Fruit fly (Drosophila melanogaster) whole organism, embryonic: ENCODE results near the gene abs.

Source experiments
- CG10366 ChIP-seq: fragments of 200-800 bp; sonication (Bioruptor generic); IDR thresholded peaks from 2 replicates; pipeline ENCODE4 v1.3.6; 2022; ENCODE audit warnings: missing biosample characterization, missing genetic modification characterization
- CG12155 ChIP-seq: fragments of 200-800 bp; sonication (Bioruptor generic); optimal IDR thresholded peaks from 3 replicates; lab custom pipeline; 2016; ENCODE audit warnings: missing biosample characterization, missing genetic modification characterization
- CG12236 ChIP-seq: fragments of 200-800 bp; sonication (Bioruptor generic); optimal IDR thresholded peaks from 2 replicates; lab custom pipeline; 2016; ENCODE audit warnings: missing biosample characterization, missing genetic modification characterization
- CG12769 ChIP-seq: fragments of 200-800 bp; sonication (Bioruptor generic); optimal IDR thresholded peaks from 2 replicates; lab custom pipeline; 2019; ENCODE audit warnings: missing biosample characterization, mild to moderate bottlenecking, missing genetic modification characterization, moderate library complexity
- CG13287 ChIP-seq: fragments of 200-800 bp; sonication (Bioruptor generic); IDR thresholded peaks from 2 replicates; pipeline ENCODE4 v1.3.6; 2022; ENCODE audit warnings: missing biosample characterization, missing genetic modification characterization; ENCODE audit not compliant: partially characterized antibody
- CG14014 ChIP-seq: fragments of 200-800 bp; sonication (Bioruptor generic); IDR thresholded peaks from 2 replicates; pipeline ENCODE4 v1.3.6; 2022; ENCODE audit warnings: missing biosample characterization, missing genetic modification characterization
- CG15514 ChIP-seq: fragments of 200-800 bp; sonication (Bioruptor generic); optimal IDR thresholded peaks from 3 replicates; lab custom pipeline; 2017; ENCODE audit warnings: missing biosample characterization, missing genetic modification characterization, mild to moderate bottlenecking, moderate library complexity, missing genetic modification reagents
- CG15601 ChIP-seq: fragments of 200-800 bp; sonication (Bioruptor generic); optimal IDR thresholded peaks from 3 replicates; lab custom pipeline; 2019; ENCODE audit warnings: missing biosample characterization, mild to moderate bottlenecking, missing genetic modification characterization, moderate library complexity
- CG16779 ChIP-seq: fragments of 200-800 bp; sonication (Bioruptor generic); IDR thresholded peaks from 2 replicates; pipeline ENCODE4 v1.3.6; 2022; ENCODE audit warnings: missing biosample characterization, missing genetic modification characterization
- CG17186 ChIP-seq: fragments of 200-800 bp; sonication (Bioruptor generic); optimal IDR thresholded peaks from 3 replicates; lab custom pipeline; 2017; ENCODE audit warnings: missing biosample characterization, missing genetic modification reagents, missing genetic modification characterization
- CG17328 ChIP-seq: fragments of 200-800 bp; sonication (Bioruptor generic); IDR thresholded peaks from 2 replicates; pipeline ENCODE4 v1.3.6; 2022; ENCODE audit warnings: missing biosample characterization, missing genetic modification characterization
- CG2199 ChIP-seq: fragments of 200-800 bp; sonication (Bioruptor generic); IDR thresholded peaks from 3 replicates; pipeline ENCODE4 v1.3.6; 2022; ENCODE audit warnings: missing biosample characterization, missing genetic modification characterization
- CG3163 ChIP-seq: fragments of 200-800 bp; sonication (Bioruptor generic); optimal IDR thresholded peaks from 3 replicates; lab custom pipeline; 2016; ENCODE audit warnings: missing biosample characterization, missing genetic modification characterization
- CG34224 ChIP-seq: fragments of 200-800 bp; sonication (Bioruptor generic); IDR thresholded peaks from 3 replicates; pipeline ENCODE4 v1.3.6; 2022; ENCODE audit warnings: missing biosample characterization, missing genetic modification characterization; ENCODE audit not compliant: partially characterized antibody
- CG4328 ChIP-seq: fragments of 200-800 bp; sonication (Bioruptor generic); optimal IDR thresholded peaks from 3 replicates; lab custom pipeline; 2017; ENCODE audit warnings: missing biosample characterization, missing genetic modification reagents, missing genetic modification characterization
- CG43689 ChIP-seq: fragments of 200-800 bp; sonication (Bioruptor generic); IDR thresholded peaks from 2 replicates; pipeline ENCODE4 v1.3.6; 2022; ENCODE audit warnings: missing biosample characterization, missing genetic modification characterization
- CG4820 ChIP-seq: fragments of 200-800 bp; sonication (Bioruptor generic); optimal IDR thresholded peaks from 3 replicates; lab custom pipeline; 2016; ENCODE audit warnings: missing biosample characterization, missing genetic modification characterization
- CG4854 ChIP-seq: fragments of 200-800 bp; sonication (Bioruptor generic); optimal IDR thresholded peaks from 2 replicates; lab custom pipeline; 2016; ENCODE audit warnings: missing biosample characterization, missing genetic modification characterization, inconsistent platforms
- CG5953 ChIP-seq: fragments of 200-800 bp; sonication (Bioruptor generic); IDR thresholded peaks from 2 replicates; pipeline ENCODE4 v1.3.6; 2022; ENCODE audit warnings: missing biosample characterization, missing genetic modification characterization
- CG6765 ChIP-seq: fragments of 200-800 bp; sonication (Bioruptor generic); optimal IDR thresholded peaks from 3 replicates; lab custom pipeline; 2017; ENCODE audit warnings: missing biosample characterization, mild to moderate bottlenecking, missing genetic modification characterization
- CG6791 ChIP-seq: fragments of 200-800 bp; sonication (Bioruptor generic); IDR thresholded peaks from 3 replicates; pipeline ENCODE4 v1.3.6; 2022; ENCODE audit warnings: missing biosample characterization, missing genetic modification characterization; ENCODE audit not compliant: partially characterized antibody
- CG7963 ChIP-seq: fragments of 200-800 bp; sonication (Bioruptor generic); IDR thresholded peaks from 3 replicates; pipeline ENCODE4 v1.3.6; 2022; ENCODE audit warnings: missing biosample characterization, missing genetic modification characterization; ENCODE audit not compliant: partially characterized antibody
- CG9797 ChIP-seq: fragments of 200-800 bp; sonication (Bioruptor generic); optimal IDR thresholded peaks from 3 replicates; lab custom pipeline; 2018; ENCODE audit warnings: missing biosample characterization, mild to moderate bottlenecking, missing genetic modification characterization
- D19A ChIP-seq: fragments of 200-800 bp; optimal IDR thresholded peaks from 3 replicates; lab custom pipeline; 2019; ENCODE audit warnings: missing biosample characterization, mild to moderate bottlenecking, missing genetic modification characterization, moderate library complexity
- Deaf1 ChIP-seq: fragments of 200-800 bp; optimal IDR thresholded peaks from 3 replicates; lab custom pipeline; 2019; ENCODE audit warnings: missing biosample characterization, mild to moderate bottlenecking, missing genetic modification characterization, moderate library complexity
- Dfd ChIP-seq, 2 experiments: fragments of >200 bp; optimal IDR thresholded peaks; 2 replicates each; lab custom pipeline; 2017; ENCODE audit warnings: missing biosample characterization in 2 of 2, missing genetic modification characterization in 2 of 2
- Dll ChIP-seq: fragments of 200-800 bp; sonication (Bioruptor generic); IDR thresholded peaks from 4 replicates; pipeline ENCODE4 v1.3.6; 2022; ENCODE audit warnings: missing biosample characterization, missing genetic modification characterization; ENCODE audit not compliant: partially characterized antibody
- Gsc ChIP-seq: fragments of 200-800 bp; sonication (Bioruptor generic); IDR thresholded peaks from 2 replicates; pipeline ENCODE4 v1.3.6; 2022; ENCODE audit warnings: missing biosample characterization, missing genetic modification characterization
- Lhr ChIP-seq: fragments of 200-800 bp; sonication (Bioruptor generic); optimal IDR thresholded peaks from 3 replicates; lab custom pipeline; 2017; ENCODE audit warnings: mild to moderate bottlenecking, missing biosample characterization, missing genetic modification reagents, missing genetic modification characterization
- Med ChIP-seq: fragments of 200-800 bp; sonication (Bioruptor generic); peaks from one replicate; lab custom pipeline; 2016; ENCODE audit warnings: missing biosample characterization, missing genetic modification characterization, mild to moderate bottlenecking, inconsistent platforms, moderate library complexity
- Meics ChIP-seq: fragments of 200-800 bp; sonication (Bioruptor generic); optimal IDR thresholded peaks from 2 replicates; lab custom pipeline; 2017; ENCODE audit warnings: missing biosample characterization, mild to moderate bottlenecking, missing genetic modification characterization
- Opbp ChIP-seq: fragments of 200-800 bp; sonication (Bioruptor generic); IDR thresholded peaks from 3 replicates; pipeline ENCODE4 v1.3.6; 2022; ENCODE audit warnings: missing biosample characterization, missing genetic modification characterization; ENCODE audit not compliant: partially characterized antibody
- Side ChIP-seq: fragments of 200-800 bp; sonication (Bioruptor generic); optimal IDR thresholded peaks from 2 replicates; lab custom pipeline; 2016; ENCODE audit warnings: missing biosample characterization, missing genetic modification characterization
- amos ChIP-seq: fragments of 200-800 bp; sonication (Bioruptor generic); IDR thresholded peaks from 2 replicates; pipeline ENCODE4 v1.3.6; 2022; ENCODE audit warnings: missing biosample characterization, missing genetic modification characterization; ENCODE audit not compliant: partially characterized antibody
- ara ChIP-seq: fragments of 200-800 bp; sonication (Bioruptor generic); IDR thresholded peaks from 2 replicates; pipeline ENCODE4 v1.3.6; 2022; ENCODE audit warnings: missing biosample characterization, missing genetic modification characterization
- ato ChIP-seq: fragments of 200-800 bp; sonication (Bioruptor generic); IDR thresholded peaks from 2 replicates; pipeline ENCODE4 v1.3.6; 2022; ENCODE audit warnings: missing biosample characterization, missing genetic modification characterization; ENCODE audit not compliant: partially characterized antibody
- bowl ChIP-seq: fragments of 200-800 bp; sonication (Bioruptor generic); IDR thresholded peaks from 2 replicates; pipeline ENCODE4 v1.3.6; 2022; ENCODE audit warnings: missing biosample characterization, missing genetic modification characterization
- croc ChIP-seq: fragments of 200-800 bp; sonication (Bioruptor generic); conservative IDR thresholded peaks from 3 replicates; pipeline ENCODE4 v1.3.6; 2022; ENCODE audit warnings: missing biosample characterization, missing genetic modification characterization
- dm ChIP-seq: fragments of 200-800 bp; sonication (Bioruptor generic); optimal IDR thresholded peaks from 3 replicates; lab custom pipeline; 2016; ENCODE audit warnings: missing biosample characterization, missing genetic modification characterization
- ems ChIP-seq: fragments of 200-800 bp; sonication (Bioruptor generic); optimal IDR thresholded peaks from 3 replicates; lab custom pipeline; 2016; ENCODE audit warnings: missing biosample characterization, missing genetic modification characterization
- gem ChIP-seq: fragments of 200-800 bp; sonication (Bioruptor generic); optimal IDR thresholded peaks from 2 replicates; lab custom pipeline; 2019; ENCODE audit warnings: missing biosample characterization, mild to moderate bottlenecking, missing genetic modification characterization, moderate library complexity
- hb ChIP-seq: fragments of 200-800 bp; sonication (Bioruptor generic); IDR thresholded peaks from 3 replicates; pipeline ENCODE4 v1.3.6; 2022; ENCODE audit warnings: missing biosample characterization, missing genetic modification characterization; ENCODE audit not compliant: partially characterized antibody
- lbe ChIP-seq: fragments of 200-800 bp; sonication (Bioruptor generic); optimal IDR thresholded peaks from 2 replicates; lab custom pipeline; 2016; ENCODE audit warnings: missing biosample characterization, mild to moderate bottlenecking, missing genetic modification characterization
- pnt ChIP-seq: fragments of 200-800 bp; sonication (Bioruptor generic); optimal IDR thresholded peaks from 3 replicates; lab custom pipeline; 2016; ENCODE audit warnings: missing biosample characterization, missing genetic modification characterization
- psq ChIP-seq: fragments of 200-800 bp; sonication (Bioruptor generic); optimal IDR thresholded peaks from 2 replicates; lab custom pipeline; 2017; ENCODE audit warnings: missing biosample characterization, missing genetic modification characterization
- row ChIP-seq: fragments of 200-800 bp; sonication (Bioruptor generic); IDR thresholded peaks from 3 replicates; pipeline ENCODE4 v1.3.6; 2022; ENCODE audit warnings: missing biosample characterization, missing genetic modification characterization
- sens ChIP-seq: fragments of 200-800 bp; sonication (Bioruptor generic); peaks from one replicate; lab custom pipeline; 2016; ENCODE audit warnings: missing biosample characterization, missing genetic modification characterization
- unc-4 ChIP-seq: fragments of 200-800 bp; sonication (Bioruptor generic); IDR thresholded peaks from 2 replicates; pipeline ENCODE4 v1.3.6; 2022; ENCODE audit warnings: missing biosample characterization, missing genetic modification characterization; ENCODE audit not compliant: partially characterized antibody
- zen2 ChIP-seq: fragments of 200-800 bp; sonication (Bioruptor generic); IDR thresholded peaks from 3 replicates; pipeline ENCODE4 v1.3.6; 2022; ENCODE audit warnings: missing biosample characterization, missing genetic modification characterization; ENCODE audit not compliant: partially characterized antibody

The abs gene

DNA sequence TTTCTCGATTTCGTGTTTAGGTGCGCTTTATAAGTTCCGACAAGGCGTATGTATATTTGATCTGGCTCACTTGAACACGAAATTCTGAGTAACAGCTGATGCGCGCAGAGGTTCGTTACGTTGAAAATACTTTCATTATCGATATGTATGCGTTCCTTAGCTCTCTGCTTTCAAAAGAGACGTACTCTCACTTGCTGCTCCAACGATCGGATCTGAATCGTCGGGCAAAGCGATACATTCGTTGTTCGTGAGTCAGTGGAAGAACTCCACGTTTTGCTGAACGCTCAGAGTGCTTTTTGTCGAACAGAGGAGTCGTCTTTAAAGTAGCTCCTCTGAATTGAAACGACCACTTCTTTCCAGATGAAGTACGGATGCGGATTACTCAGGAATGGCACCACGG, 35.8 kb upstream of the abs start, which contains the start of gene beta-Man (continued):
- no peak for TF ChIP-seq gem (tag; lab: Kevin White, UChicago)
- peak; percentile 98 for TF ChIP-seq CG15514 (GFP tag; lab: Kevin White, UChicago)
- TF ChIP-seq CG4328 (GFP tag; lab: Kevin White, UChicago), result no peak
- TF ChIP-seq CG5953, result no peak
- TF ChIP-seq CG43689 (GFP tag; lab: Robert Waterston, UW), result no peak
- no peak for TF ChIP-seq ems (GFP tag; lab: Kevin White, UChicago)
- peak; percentile 43 for TF ChIP-seq Meics (GFP tag; lab: Kevin White, UChicago)
- TF ChIP-seq ato (GFP tag; lab: Robert Waterston, UW), result 0 out of 2 replicates have a peak, but pooled peaks have one; percentile 44
- TF ChIP-seq unc-4, result peak; percentile 35; the same call in 1 of the 2 replicates
- TF ChIP-seq Opbp (GFP tag; lab: Robert Waterston, UW), result peak; percentile 73; the same call in 2 of the 3 replicates
- TF ChIP-seq Med, result peak; percentile 29
- TF ChIP-seq CG17328, result no peak
- TF ChIP-seq CG14014, result no peak
- TF ChIP-seq hb, result no peak
- TF ChIP-seq row (GFP tag; lab: Robert Waterston, UW), result peak; percentile 39; the same call in 1 of the 3 replicates
- no peak for TF ChIP-seq Gsc (GFP tag; lab: Robert Waterston, UW)
- peak; percentile 58; the same call in 1 of the 3 replicates for TF ChIP-seq CG2199 (GFP tag; lab: Robert Waterston, UW)
- TF ChIP-seq CG6765, result peak; percentile 19
- TF ChIP-seq CG4820 (GFP tag; lab: Kevin White, UChicago), result no peak
- TF ChIP-seq CG4854, result no peak
- peak; percentile 9 for TF ChIP-seq CG3163 (GFP tag; lab: Kevin White, UChicago)
- TF ChIP-seq CG10366 (GFP tag; lab: Robert Waterston, UW), result no peak
- peak; percentile 49; the same call in 1 of the 4 replicates for TF ChIP-seq Dll (GFP tag; lab: Robert Waterston, UW)
- TF ChIP-seq CG9797 (GFP tag; lab: Kevin White, UChicago), result peak; percentile 9
- peak; percentile 35 for TF ChIP-seq CG12769
- TF ChIP-seq CG17186 (GFP tag; lab: Kevin White, UChicago), result peak; percentile 79
- TF ChIP-seq psq (GFP tag; lab: Kevin White, UChicago), result no peak
- TF ChIP-seq CG16779, result no peak
- TF ChIP-seq sens (GFP tag; lab: Kevin White, UChicago), result peak; percentile 69
- TF ChIP-seq Lhr (GFP tag; lab: Kevin White, UChicago), result peak; percentile 90
- TF ChIP-seq ara (GFP tag; lab: Robert Waterston, UW), result no peak
- TF ChIP-seq croc (GFP tag; lab: Robert Waterston, UW), result no peak
- peak; percentile 32 for TF ChIP-seq dm (GFP tag; lab: Kevin White, UChicago)
- peak; percentile 55; the same call in 2 of the 3 replicates for TF ChIP-seq CG7963
- TF ChIP-seq CG12236, result no peak
- TF ChIP-seq Deaf1 (tag; lab: Kevin White, UChicago), result peak; percentile 97
- TF ChIP-seq CG12155 (GFP tag; lab: Kevin White, UChicago), result no peak
- peak; percentile 61; the same call in 2 of the 3 replicates for TF ChIP-seq CG6791 (GFP tag; lab: Robert Waterston, UW)
- TF ChIP-seq zen2, result peak; percentile 50; the same call in 1 of the 3 replicates
- no peak for TF ChIP-seq bowl (GFP tag; lab: Robert Waterston, UW)
- no peak for TF ChIP-seq Dfd (GFP tag; optimal IDR thresholded peaks at IDR 0.05; lab: Kevin White, UChicago)
- TF ChIP-seq CG34224, result peak; percentile 27; the same call in 1 of the 3 replicates
- no peak for TF ChIP-seq pnt (GFP tag; lab: Kevin White, UChicago)
- no peak for TF ChIP-seq CG15601 (tag; lab: Kevin White, UChicago)
- peak; percentile 68 for TF ChIP-seq amos (GFP tag; lab: Robert Waterston, UW)
- TF ChIP-seq CG13287 (GFP tag; lab: Robert Waterston, UW), result peak; percentile 47; the same call in 1 of the 2 replicates
- TF ChIP-seq lbe (GFP tag; lab: Kevin White, UChicago), result no peak
- TF ChIP-seq D19A, result peak; percentile 7
- peak; percentile 25 for TF ChIP-seq Side (GFP tag; lab: Kevin White, UChicago)
